Fruit fly (Drosophila melanogaster) whole organism, wandering third instar larva: ENCODE measurements around the gene Rcc1.

Source experiments
- Hr78 ChIP-seq: fragments of >200 bp; optimal IDR thresholded peaks from 2 replicates; lab custom pipeline; 2017; ENCODE audit warnings: missing biosample characterization, missing genetic modification characterization
- dsf ChIP-seq: sonication (Bioruptor generic); optimal IDR thresholded peaks from 2 replicates; lab custom pipeline; 2016; ENCODE audit warnings: missing biosample characterization, missing genetic modification characterization, borderline replicate concordance
- h ChIP-seq: fragments of 200-800 bp; sonication (Bioruptor generic); optimal IDR thresholded peaks from 3 replicates; lab custom pipeline; 2016; ENCODE audit warnings: missing biosample characterization, mild to moderate bottlenecking, missing genetic modification characterization
- psq ChIP-seq: fragments of 200-800 bp; sonication (Bioruptor generic); optimal IDR thresholded peaks from 3 replicates; lab custom pipeline; 2017; ENCODE audit warnings: missing biosample characterization, mild to moderate bottlenecking, missing genetic modification characterization, moderate library complexity
- tai ChIP-seq: sonication (Bioruptor generic); optimal IDR thresholded peaks from 2 replicates; lab custom pipeline; 2016; ENCODE audit warnings: missing biosample characterization, missing genetic modification characterization
- usp ChIP-seq: fragments of >200 bp; optimal IDR thresholded peaks from 2 replicates; lab custom pipeline; 2017; ENCODE audit warnings: missing biosample characterization, missing genetic modification characterization

- TF ChIP-seq psq (GFP tag; lab: Kevin White, UChicago): no peak
- TF ChIP-seq h: no peak
- TF ChIP-seq tai (GFP tag; lab: Kevin White, UChicago): no peak
- no peak for TF ChIP-seq usp (GFP tag; lab: Kevin White, UChicago)
- no peak for TF ChIP-seq Hr78
- no peak for TF ChIP-seq dsf (GFP tag; lab: Kevin White, UChicago)
Observed at dm6 chr3L:5966850-5967418, 34.4 kb upstream of the Rcc1 start.
